Worm (Caenorhabditis elegans): ENCODE results near the gene cyn-4.

- no peak for TF ChIP-seq flt-1 (GFP tag; IDR thresholded peaks at IDR 0.05)
- TF ChIP-seq ztf-29 (GFP tag; IDR thresholded peaks at IDR 0.05): no peak
- no peak for TF ChIP-seq ztf-23 (GFP tag; IDR thresholded peaks at IDR 0.05)
- TF ChIP-seq med-1 (GFP tag; optimal IDR thresholded peaks at IDR 0.05; ENCODE audit: insufficient read depth): no peak
- TF ChIP-seq klf-2 (GFP tag; conservative IDR thresholded peaks at IDR 0.05): no peak
- no peak for TF ChIP-seq T22C8.4 (GFP tag; IDR thresholded peaks at IDR 0.05)
Observed at ce11 chrII:10843527-10843926, 28.9 kb downstream of the cyn-4 start, which contains the start of gene M106.8.
